Fruit fly (Drosophila melanogaster): Measurements from ENCODE around the gene CG8563.

DNA sequence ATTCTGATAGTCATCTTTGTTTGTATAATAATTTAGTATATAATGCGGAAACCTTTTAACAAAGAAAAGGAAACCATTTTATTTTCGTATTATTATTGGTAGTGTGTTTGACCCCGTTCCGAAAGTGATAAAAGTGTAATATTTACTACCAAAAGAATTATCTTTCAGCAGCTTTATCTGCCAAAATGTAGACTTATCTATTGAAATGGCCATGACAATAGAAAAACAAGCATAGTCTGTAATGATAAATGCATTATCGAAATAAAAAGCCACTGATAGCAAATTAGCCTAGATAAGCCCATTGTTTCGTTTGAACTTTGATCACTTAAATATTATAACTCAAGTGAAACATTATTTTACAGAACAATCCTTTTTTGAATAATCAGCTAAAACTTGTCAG, 14.4 kb upstream of the CG8563 start:
- TF ChIP-seq Sox15 (GFP tag; optimal IDR thresholded peaks at IDR 0.05): no peak
- TF ChIP-seq CG6808 (GFP tag; optimal IDR thresholded peaks at IDR 0.05): no peak
- TF ChIP-seq svp (GFP tag): peak; percentile 6
- no peak for TF ChIP-seq CG6854 (GFP tag; optimal IDR thresholded peaks at IDR 0.05)
- TF ChIP-seq fd59A (GFP tag; optimal IDR thresholded peaks at IDR 0.05): no peak
- TF ChIP-seq CG4318 (GFP tag; optimal IDR thresholded peaks at IDR 0.05): no peak
- no peak for TF ChIP-seq Blimp-1 (GFP tag; optimal IDR thresholded peaks at IDR 0.05)
- no peak for TF ChIP-seq Hr4 (GFP tag; optimal IDR thresholded peaks at IDR 0.05)
- no peak for TF ChIP-seq CG10669 (GFP tag; optimal IDR thresholded peaks at IDR 0.05)
- TF ChIP-seq dac (GFP tag; optimal IDR thresholded peaks at IDR 0.05): no peak

All from whole organism, prepupa.